Worm (Caenorhabditis elegans) whole organism, L1 larva: Measurements from ENCODE around the gene nas-27.

Experiments used
- aly-2 ChIP-seq: fragments of 150-350 bp; optimal IDR thresholded peaks from 2 replicates; lab custom pipeline; 2014; ENCODE audit warnings: missing biosample characterization, missing genetic modification characterization
- lsy-2 ChIP-seq, 2 experiments: fragments of 150-350 bp; optimal IDR thresholded peaks; 2 replicates each; lab custom pipeline; 2014; ENCODE audit warnings: missing biosample characterization in 2 of 2, missing genetic modification characterization in 2 of 2
- mab-9 ChIP-seq: fragments of 200-800 bp; sonication (Bioruptor generic); IDR thresholded peaks from 2 replicates; pipeline ENCODE4 v1.3.6; 2022; ENCODE audit warnings: missing genetic modification reagents, missing genetic modification characterization, missing compliant biosample characterization
- mef-2 ChIP-seq: fragments of 150-350 bp; optimal IDR thresholded peaks from 2 replicates; lab custom pipeline; 2014; ENCODE audit warnings: missing biosample characterization, missing genetic modification characterization
- nhr-11 ChIP-seq: fragments of 150-350 bp; optimal IDR thresholded peaks from 2 replicates; lab custom pipeline; 2014; ENCODE audit warnings: missing biosample characterization, missing genetic modification characterization
- pag-3 ChIP-seq: sonication (generic microtip); optimal IDR thresholded peaks from 2 replicates; lab custom pipeline; 2017; ENCODE audit warnings: missing genetic modification characterization, mild to moderate bottlenecking, missing compliant biosample characterization, antibody characterized with exemption, borderline replicate concordance; ENCODE audit not compliant: insufficient read depth
- snpc-4 ChIP-seq: fragments of 150-350 bp; optimal IDR thresholded peaks from 2 replicates; lab custom pipeline; 2014; ENCODE audit warnings: missing biosample characterization, missing genetic modification characterization
- swsn-7 ChIP-seq: sonication (generic microtip); optimal IDR thresholded peaks from 2 replicates; lab custom pipeline; 2016; ENCODE audit warnings: missing genetic modification characterization, missing compliant biosample characterization
- unc-62 ChIP-seq: fragments of 150-350 bp; optimal IDR thresholded peaks from 2 replicates; lab custom pipeline; 2014; ENCODE audit warnings: missing biosample characterization, missing genetic modification reagents, missing genetic modification characterization
- ztf-4 ChIP-seq: fragments of 150-350 bp; optimal IDR thresholded peaks from 2 replicates; lab custom pipeline; 2014; ENCODE audit warnings: missing biosample characterization, missing genetic modification characterization

DNA sequence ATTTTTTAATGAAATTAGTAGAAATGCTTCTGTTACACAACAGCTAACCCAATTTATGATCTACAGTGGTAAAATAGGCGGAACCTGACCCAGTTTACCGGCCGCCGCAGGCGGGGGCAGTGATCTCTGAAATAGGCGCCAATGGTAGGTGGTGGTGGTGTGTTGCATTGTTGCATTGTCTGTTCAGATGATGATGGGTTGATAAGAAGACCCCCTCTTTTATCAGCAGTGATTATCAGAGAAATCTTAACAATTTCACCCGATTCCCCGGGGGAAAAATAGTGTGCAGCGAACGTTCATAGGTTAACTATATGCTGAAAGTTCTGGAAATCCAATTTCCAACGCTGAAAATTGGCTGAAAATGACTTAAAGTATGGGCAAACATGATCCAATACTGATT is 40.5 kb downstream of the nas-27 start:
- TF ChIP-seq lsy-2 (tag; optimal IDR thresholded peaks at IDR 0.05; lab: Kevin White, UChicago): no peak
- TF ChIP-seq unc-62 (GFP tag; lab: Kevin White, UChicago): no peak
- no peak for TF ChIP-seq swsn-7 (tag; lab: Kevin White, UChicago)
- no peak for TF ChIP-seq nhr-11 (tag; lab: Kevin White, UChicago)
- TF ChIP-seq aly-2 (tag; lab: Kevin White, UChicago): no peak
- TF ChIP-seq pag-3 (tag; lab: Kevin White, UChicago): no peak
- TF ChIP-seq mef-2 (tag; lab: Kevin White, UChicago): no peak
- no peak for TF ChIP-seq mab-9
- TF ChIP-seq ztf-4: no peak
- TF ChIP-seq snpc-4 (tag; lab: Kevin White, UChicago): no peak
